Fruit fly (Drosophila melanogaster) whole organism, embryonic: ENCODE data around the gene CG17234.

Experiments used
- Atf-2 ChIP-seq: fragments of 200-800 bp; sonication (Bioruptor generic); optimal IDR thresholded peaks from 2 replicates; lab custom pipeline; 2016; ENCODE audit warnings: missing biosample characterization, missing genetic modification characterization
- Atf6 ChIP-seq: fragments of 200-800 bp; sonication (Bioruptor generic); IDR thresholded peaks from 2 replicates; pipeline ENCODE4 v1.3.6; 2022; ENCODE audit warnings: missing biosample characterization, missing genetic modification characterization
- BtbVII ChIP-seq: fragments of 200-800 bp; sonication (Bioruptor generic); optimal IDR thresholded peaks from 3 replicates; lab custom pipeline; 2017; ENCODE audit warnings: missing biosample characterization, mild to moderate bottlenecking, missing genetic modification characterization
- Bteb2 ChIP-seq: fragments of 200-800 bp; sonication (Bioruptor generic); optimal IDR thresholded peaks from 2 replicates; lab custom pipeline; 2016; ENCODE audit warnings: missing biosample characterization, missing genetic modification characterization
- CG10147 ChIP-seq: fragments of 200-800 bp; sonication (Bioruptor generic); optimal IDR thresholded peaks from 2 replicates; lab custom pipeline; 2019; ENCODE audit warnings: missing biosample characterization, mild to moderate bottlenecking, missing genetic modification characterization, moderate library complexity
- CG10431 ChIP-seq: fragments of 200-800 bp; sonication (Bioruptor generic); optimal IDR thresholded peaks from 3 replicates; lab custom pipeline; 2018; ENCODE audit warnings: missing biosample characterization, mild to moderate bottlenecking, missing genetic modification characterization
- CG12942 ChIP-seq: fragments of 200-800 bp; sonication (Bioruptor generic); optimal IDR thresholded peaks from 3 replicates; lab custom pipeline; 2016; ENCODE audit warnings: missing biosample characterization, missing genetic modification characterization
- CG13123 ChIP-seq: fragments of 200-800 bp; sonication (Bioruptor generic); optimal IDR thresholded peaks from 2 replicates; lab custom pipeline; 2016; ENCODE audit warnings: missing biosample characterization, missing genetic modification characterization
- CG14860 ChIP-seq: fragments of 200-800 bp; sonication (Bioruptor generic); IDR thresholded peaks from 3 replicates; pipeline ENCODE4 v1.3.6; 2022; ENCODE audit warnings: missing biosample characterization, missing genetic modification characterization; ENCODE audit not compliant: partially characterized antibody
- CG17802 ChIP-seq: fragments of 200-800 bp; sonication (Bioruptor generic); optimal IDR thresholded peaks from 2 replicates; lab custom pipeline; 2018; ENCODE audit warnings: missing biosample characterization, mild to moderate bottlenecking, missing genetic modification characterization, moderate library complexity
- CG18262 ChIP-seq: fragments of 200-800 bp; optimal IDR thresholded peaks from 3 replicates; lab custom pipeline; 2019; ENCODE audit warnings: missing biosample characterization, mild to moderate bottlenecking, missing genetic modification characterization, moderate library complexity
- CG1832 ChIP-seq: fragments of 200-800 bp; sonication (Bioruptor generic); optimal IDR thresholded peaks from 2 replicates; lab custom pipeline; 2017; ENCODE audit warnings: missing biosample characterization, mild to moderate bottlenecking, missing genetic modification characterization, inconsistent platforms
- CG3163 ChIP-seq: fragments of 200-800 bp; sonication (Bioruptor generic); optimal IDR thresholded peaks from 3 replicates; lab custom pipeline; 2016; ENCODE audit warnings: missing biosample characterization, missing genetic modification characterization
- CG3281 ChIP-seq: fragments of 200-800 bp; sonication (Bioruptor generic); optimal IDR thresholded peaks from 3 replicates; lab custom pipeline; 2017; ENCODE audit warnings: missing biosample characterization, mild to moderate bottlenecking, missing genetic modification characterization
- CG33213 ChIP-seq: fragments of 200-800 bp; sonication (Bioruptor generic); optimal IDR thresholded peaks from 3 replicates; lab custom pipeline; 2016; ENCODE audit warnings: missing biosample characterization, missing genetic modification characterization
- CG33557 ChIP-seq: fragments of 200-800 bp; sonication (Bioruptor generic); optimal IDR thresholded peaks from 2 replicates; lab custom pipeline; 2019; ENCODE audit warnings: missing biosample characterization, mild to moderate bottlenecking, missing genetic modification characterization, moderate library complexity
- CG3838 ChIP-seq: fragments of 200-800 bp; sonication (Bioruptor generic); optimal IDR thresholded peaks from 3 replicates; lab custom pipeline; 2016; ENCODE audit warnings: missing biosample characterization, missing genetic modification characterization
- CG3995 ChIP-seq: fragments of 200-800 bp; sonication (Bioruptor generic); optimal IDR thresholded peaks from 3 replicates; lab custom pipeline; 2016; ENCODE audit warnings: missing biosample characterization, missing genetic modification characterization
- CG4820 ChIP-seq: fragments of 200-800 bp; sonication (Bioruptor generic); optimal IDR thresholded peaks from 3 replicates; lab custom pipeline; 2016; ENCODE audit warnings: missing biosample characterization, missing genetic modification characterization
- CG6254 ChIP-seq: fragments of 200-800 bp; sonication (Bioruptor generic); optimal IDR thresholded peaks from 3 replicates; lab custom pipeline; 2017; ENCODE audit warnings: mild to moderate bottlenecking, missing biosample characterization, missing genetic modification reagents, missing genetic modification characterization
- CG6765 ChIP-seq: fragments of 200-800 bp; sonication (Bioruptor generic); optimal IDR thresholded peaks from 3 replicates; lab custom pipeline; 2017; ENCODE audit warnings: missing biosample characterization, mild to moderate bottlenecking, missing genetic modification characterization
- CG7271 ChIP-seq: fragments of 200-800 bp; sonication (Bioruptor generic); optimal IDR thresholded peaks from 2 replicates; lab custom pipeline; 2018; ENCODE audit warnings: missing biosample characterization, mild to moderate bottlenecking, missing genetic modification characterization, moderate library complexity
- CG7372 ChIP-seq: fragments of 200-800 bp; sonication (Bioruptor generic); IDR thresholded peaks from 2 replicates; pipeline ENCODE4 v1.3.6; 2022; ENCODE audit warnings: missing biosample characterization, missing genetic modification characterization
- CG7556 ChIP-seq: fragments of 200-800 bp; sonication (Bioruptor generic); optimal IDR thresholded peaks from 2 replicates; lab custom pipeline; 2017; ENCODE audit warnings: missing biosample characterization, mild to moderate bottlenecking, missing genetic modification characterization
- CG7963 ChIP-seq: fragments of 200-800 bp; sonication (Bioruptor generic); IDR thresholded peaks from 3 replicates; pipeline ENCODE4 v1.3.6; 2022; ENCODE audit warnings: missing biosample characterization, missing genetic modification characterization; ENCODE audit not compliant: partially characterized antibody
- CG8359 ChIP-seq: fragments of 200-800 bp; sonication (Bioruptor generic); optimal IDR thresholded peaks from 2 replicates; lab custom pipeline; 2017; ENCODE audit warnings: missing biosample characterization, mild to moderate bottlenecking, missing genetic modification characterization, borderline replicate concordance
- CG9437 ChIP-seq: fragments of 200-800 bp; sonication (Bioruptor generic); optimal IDR thresholded peaks from 2 replicates; lab custom pipeline; 2018; ENCODE audit warnings: missing biosample characterization, mild to moderate bottlenecking, missing genetic modification characterization
- CrebB ChIP-seq: fragments of 200-800 bp; sonication (Bioruptor generic); optimal IDR thresholded peaks from 3 replicates; lab custom pipeline; 2018; ENCODE audit warnings: missing biosample characterization, mild to moderate bottlenecking, missing genetic modification characterization
- Doc2 ChIP-seq: fragments of 200-800 bp; sonication (Bioruptor generic); IDR thresholded peaks from 2 replicates; pipeline ENCODE4 v1.3.6; 2022; ENCODE audit warnings: missing biosample characterization, missing genetic modification characterization
- ERR ChIP-seq: fragments of 200-800 bp; sonication (Bioruptor generic); optimal IDR thresholded peaks from 2 replicates; lab custom pipeline; 2016; ENCODE audit warnings: missing biosample characterization, missing genetic modification characterization
- HLH54F ChIP-seq: fragments of 200-800 bp; sonication (Bioruptor generic); optimal IDR thresholded peaks from 3 replicates; lab custom pipeline; 2016; ENCODE audit warnings: missing biosample characterization, missing genetic modification characterization
- HLHmδ ChIP-seq: fragments of 200-800 bp; sonication (Bioruptor generic); optimal IDR thresholded peaks from 2 replicates; lab custom pipeline; 2018; ENCODE audit warnings: missing biosample characterization, mild to moderate bottlenecking, missing genetic modification characterization, moderate library complexity
- Lhr ChIP-seq: fragments of 200-800 bp; sonication (Bioruptor generic); optimal IDR thresholded peaks from 3 replicates; lab custom pipeline; 2017; ENCODE audit warnings: mild to moderate bottlenecking, missing biosample characterization, missing genetic modification reagents, missing genetic modification characterization
- Ptx1 ChIP-seq: fragments of 200-800 bp; sonication (Bioruptor generic); IDR thresholded peaks from 2 replicates; pipeline ENCODE4 v1.3.6; 2022; ENCODE audit warnings: missing biosample characterization, missing genetic modification characterization
- Ravus ChIP-seq: fragments of 200-800 bp; sonication (Bioruptor generic); IDR thresholded peaks from 2 replicates; pipeline ENCODE4 v1.3.6; 2022; ENCODE audit warnings: missing biosample characterization, missing genetic modification characterization
- Taf1 ChIP-seq: fragments of 200-800 bp; sonication (Bioruptor generic); IDR thresholded peaks from 2 replicates; pipeline ENCODE4 v1.3.6; 2022; ENCODE audit warnings: missing biosample characterization, missing genetic modification characterization
- Xrp1 ChIP-seq: fragments of 200-800 bp; sonication (Bioruptor generic); IDR thresholded peaks from 2 replicates; pipeline ENCODE4 v1.3.6; 2022; ENCODE audit warnings: missing biosample characterization, missing genetic modification characterization
- aop ChIP-seq: fragments of 200-800 bp; sonication (Bioruptor generic); IDR thresholded peaks from 2 replicates; pipeline ENCODE4 v1.3.6; 2022; ENCODE audit warnings: missing biosample characterization, missing genetic modification characterization
- cato ChIP-seq: fragments of 200-800 bp; sonication (Bioruptor generic); optimal IDR thresholded peaks from 2 replicates; lab custom pipeline; 2016; ENCODE audit warnings: missing biosample characterization, missing genetic modification characterization, borderline replicate concordance
- dm ChIP-seq: fragments of 200-800 bp; sonication (Bioruptor generic); optimal IDR thresholded peaks from 3 replicates; lab custom pipeline; 2016; ENCODE audit warnings: missing biosample characterization, missing genetic modification characterization
- fu2 ChIP-seq: fragments of 200-800 bp; sonication (Bioruptor generic); optimal IDR thresholded peaks from 2 replicates; lab custom pipeline; 2016; ENCODE audit warnings: missing biosample characterization, missing genetic modification characterization
- gcm2 ChIP-seq: fragments of 200-800 bp; sonication (Bioruptor generic); optimal IDR thresholded peaks from 2 replicates; lab custom pipeline; 2016; ENCODE audit warnings: missing biosample characterization, missing genetic modification characterization
- grn ChIP-seq: fragments of 200-800 bp; sonication (Bioruptor generic); optimal IDR thresholded peaks from 3 replicates; lab custom pipeline; 2017; ENCODE audit warnings: missing biosample characterization, missing genetic modification characterization
- gt ChIP-seq: fragments of 200-800 bp; sonication (Bioruptor generic); IDR thresholded peaks from 2 replicates; pipeline ENCODE4 v1.3.6; 2022; ENCODE audit warnings: missing biosample characterization, missing genetic modification characterization
- h ChIP-seq: fragments of >200 bp; optimal IDR thresholded peaks from 2 replicates; lab custom pipeline; 2017
- lmd ChIP-seq: fragments of 200-800 bp; sonication (Bioruptor generic); IDR thresholded peaks from 2 replicates; pipeline ENCODE4 v1.3.6; 2022; ENCODE audit warnings: missing biosample characterization, missing genetic modification characterization
- luna ChIP-seq: fragments of 200-800 bp; sonication (Bioruptor generic); optimal IDR thresholded peaks from 2 replicates; lab custom pipeline; 2016; ENCODE audit warnings: missing biosample characterization, missing genetic modification characterization
- org-1 ChIP-seq: fragments of 200-800 bp; sonication (Bioruptor generic); optimal IDR thresholded peaks from 2 replicates; lab custom pipeline; 2017; ENCODE audit warnings: missing biosample characterization, missing genetic modification characterization
- seq ChIP-seq: fragments of 200-800 bp; sonication (Bioruptor generic); IDR thresholded peaks from 2 replicates; pipeline ENCODE4 v1.3.6; 2022; ENCODE audit warnings: missing biosample characterization, missing genetic modification characterization
- slou ChIP-seq: fragments of 200-800 bp; sonication (Bioruptor generic); optimal IDR thresholded peaks from 3 replicates; lab custom pipeline; 2016; ENCODE audit warnings: missing biosample characterization, missing genetic modification characterization
- so ChIP-seq: fragments of 200-800 bp; sonication (Bioruptor generic); IDR thresholded peaks from 3 replicates; pipeline ENCODE4 v1.3.6; 2022; ENCODE audit warnings: missing biosample characterization, missing genetic modification characterization
- tna ChIP-seq: fragments of 200-800 bp; sonication (Bioruptor generic); IDR thresholded peaks from 2 replicates; pipeline ENCODE4 v1.3.6; 2022; ENCODE audit warnings: missing biosample characterization, missing genetic modification characterization; ENCODE audit not compliant: partially characterized antibody
- unc-4 ChIP-seq: fragments of 200-800 bp; sonication (Bioruptor generic); IDR thresholded peaks from 2 replicates; pipeline ENCODE4 v1.3.6; 2022; ENCODE audit warnings: missing biosample characterization, missing genetic modification characterization; ENCODE audit not compliant: partially characterized antibody

Gene CG17234

dm6 chr2L:2214004-2214403, 38.8 kb upstream of the CG17234 start, which contains the start of the genes Uch and CG34174 (continued):
- peak; percentile 64 for TF ChIP-seq CG14860 (GFP tag; lab: Robert Waterston, UW)
- TF ChIP-seq CG13123: no peak
- TF ChIP-seq CG12942 (GFP tag; lab: Kevin White, UChicago): no peak
- no peak for TF ChIP-seq slou
- TF ChIP-seq tna (GFP tag; lab: Robert Waterston, UW): no peak
- TF ChIP-seq CG33213 (GFP tag; lab: Kevin White, UChicago): no peak
- peak; percentile 28 for TF ChIP-seq CG18262 (tag; lab: Kevin White, UChicago)
- TF ChIP-seq CG7372: no peak
- no peak for TF ChIP-seq Doc2 (GFP tag; lab: Robert Waterston, UW)
- TF ChIP-seq BtbVII (GFP tag; lab: Kevin White, UChicago): peak; percentile 15
- no peak for TF ChIP-seq CrebB (tag; lab: Kevin White, UChicago)
- TF ChIP-seq Xrp1: no peak
- TF ChIP-seq CG3838: no peak
- TF ChIP-seq unc-4 (GFP tag; lab: Robert Waterston, UW): peak; percentile 77
- TF ChIP-seq cato (GFP tag; lab: Kevin White, UChicago): no peak
- no peak for TF ChIP-seq CG7963 (GFP tag; lab: Robert Waterston, UW)
- no peak for TF ChIP-seq dm (GFP tag; lab: Kevin White, UChicago)
- peak; percentile 66 for TF ChIP-seq Lhr
- no peak for TF ChIP-seq CG6765
- TF ChIP-seq gt (GFP tag; lab: Robert Waterston, UW): no peak
- TF ChIP-seq HLH54F (GFP tag; lab: Kevin White, UChicago): no peak
- no peak for TF ChIP-seq lmd
- TF ChIP-seq Ravus (GFP tag; lab: Robert Waterston, UW): no peak
- TF ChIP-seq CG3995 (GFP tag; lab: Kevin White, UChicago): no peak
- no peak for TF ChIP-seq CG4820
- no peak for TF ChIP-seq HLHmδ (GFP tag; lab: Kevin White, UChicago)
- TF ChIP-seq Atf6 (GFP tag; lab: Robert Waterston, UW): no peak
- TF ChIP-seq aop (GFP tag; lab: Robert Waterston, UW): no peak
- no peak for TF ChIP-seq grn (GFP tag; lab: Kevin White, UChicago)
- peak; percentile 20 for TF ChIP-seq fu2 (GFP tag; lab: Kevin White, UChicago)
- TF ChIP-seq CG7556 (GFP tag; lab: Kevin White, UChicago): no peak
- no peak for TF ChIP-seq so
- peak; percentile 32 for TF ChIP-seq CG33557
- no peak for TF ChIP-seq CG10431 (GFP tag; lab: Kevin White, UChicago)
- no peak for TF ChIP-seq CG7271 (tag; lab: Kevin White, UChicago)
- TF ChIP-seq CG8359 (GFP tag; lab: Kevin White, UChicago): no peak
- TF ChIP-seq CG3281: peak; percentile 28
- no peak for TF ChIP-seq h
- TF ChIP-seq CG6254 (GFP tag; lab: Kevin White, UChicago): no peak
- TF ChIP-seq Taf1: no peak
- TF ChIP-seq CG9437 (GFP tag; lab: Kevin White, UChicago): peak; percentile 11
- TF ChIP-seq ERR (GFP tag; lab: Kevin White, UChicago): no peak
- no peak for TF ChIP-seq gcm2 (GFP tag; lab: Kevin White, UChicago)
- no peak for TF ChIP-seq CG17802
- TF ChIP-seq org-1 (GFP tag; lab: Kevin White, UChicago): no peak
- peak; percentile 45 for TF ChIP-seq CG10147 (GFP tag; lab: Kevin White, UChicago)
- no peak for TF ChIP-seq luna
- no peak for TF ChIP-seq seq
- peak; percentile 3 for TF ChIP-seq Bteb2
- TF ChIP-seq Atf-2: no peak
- no peak for TF ChIP-seq Ptx1 (GFP tag; lab: Robert Waterston, UW)
- TF ChIP-seq CG3163 (GFP tag; lab: Kevin White, UChicago): no peak
- TF ChIP-seq CG1832 (GFP tag; lab: Kevin White, UChicago): no peak
